Fruit fly (Drosophila melanogaster) whole organism, adult: ENCODE results near the gene mthl2.
A peak's percentile ranks its signal among the peaks of the same experiment; 100 is the strongest.

Experiments used
- CG11617 ChIP-seq: fragments of 200-800 bp; sonication (Bioruptor generic); optimal IDR thresholded peaks from 2 replicates; lab custom pipeline; 2017; ENCODE audit warnings: mild to moderate bottlenecking, missing biosample characterization, missing genetic modification reagents, missing genetic modification characterization
- CG12768 ChIP-seq: fragments of 200-800 bp; sonication (Bioruptor generic); optimal IDR thresholded peaks from 2 replicates; lab custom pipeline; 2017; ENCODE audit warnings: missing biosample characterization, missing genetic modification characterization, mild to moderate bottlenecking, moderate library complexity, missing genetic modification reagents
- CG14711 ChIP-seq: fragments of 200-800 bp; sonication (Bioruptor generic); optimal IDR thresholded peaks from 2 replicates; lab custom pipeline; 2018; ENCODE audit warnings: missing biosample characterization, mild to moderate bottlenecking, missing genetic modification characterization, moderate library complexity
- CG1620 ChIP-seq: fragments of 200-800 bp; sonication (Bioruptor generic); optimal IDR thresholded peaks from 2 replicates; lab custom pipeline; 2016; ENCODE audit warnings: missing biosample characterization, missing genetic modification characterization
- CG33017 ChIP-seq: fragments of 200-800 bp; sonication (Bioruptor generic); optimal IDR thresholded peaks from 2 replicates; lab custom pipeline; 2018; ENCODE audit warnings: missing biosample characterization, mild to moderate bottlenecking, missing genetic modification characterization, moderate library complexity
- CG5204 ChIP-seq: fragments of 200-800 bp; sonication (Bioruptor generic); optimal IDR thresholded peaks from 2 replicates; lab custom pipeline; 2016; ENCODE audit warnings: missing biosample characterization, missing genetic modification characterization
- CG7045 ChIP-seq: fragments of 200-800 bp; sonication (Bioruptor generic); optimal IDR thresholded peaks from 2 replicates; lab custom pipeline; 2017; ENCODE audit warnings: missing biosample characterization, mild to moderate bottlenecking, missing genetic modification characterization
- CG7101 ChIP-seq: fragments of 200-800 bp; sonication (Bioruptor generic); optimal IDR thresholded peaks from 2 replicates; lab custom pipeline; 2018; ENCODE audit warnings: missing biosample characterization, mild to moderate bottlenecking, missing genetic modification characterization, moderate library complexity
- Clk ChIP-seq: fragments of 200-800 bp; sonication (Bioruptor generic); optimal IDR thresholded peaks from 2 replicates; lab custom pipeline; 2017; ENCODE audit warnings: missing biosample characterization, missing genetic modification characterization
- Crg-1 ChIP-seq: fragments of 200-800 bp; sonication (Bioruptor generic); optimal IDR thresholded peaks from 2 replicates; lab custom pipeline; 2016; ENCODE audit warnings: missing biosample characterization, missing genetic modification characterization
- Hr96 ChIP-seq: fragments of 200-800 bp; sonication (Bioruptor generic); optimal IDR thresholded peaks from 2 replicates; lab custom pipeline; 2016; ENCODE audit warnings: missing biosample characterization, missing genetic modification characterization
- Mnt ChIP-seq: fragments of 200-800 bp; sonication (Bioruptor generic); optimal IDR thresholded peaks from 2 replicates; lab custom pipeline; 2016; ENCODE audit warnings: missing biosample characterization, mild to moderate bottlenecking, missing genetic modification characterization
- bab1 ChIP-seq: fragments of 200-800 bp; sonication (Bioruptor generic); optimal IDR thresholded peaks from 3 replicates; lab custom pipeline; 2019; ENCODE audit warnings: missing biosample characterization, mild to moderate bottlenecking, missing genetic modification characterization, moderate library complexity
- cic ChIP-seq: fragments of 200-800 bp; sonication (Bioruptor generic); optimal IDR thresholded peaks from 2 replicates; lab custom pipeline; 2017; ENCODE audit warnings: missing biosample characterization, mild to moderate bottlenecking, missing genetic modification characterization, moderate library complexity
- cnc ChIP-seq, 2 experiments: fragments of >200 bp; optimal IDR thresholded peaks; 2 replicates each; lab custom pipeline; 2017
- kay ChIP-seq: fragments of 200-800 bp; sonication (Bioruptor generic); peaks from one replicate; lab custom pipeline; 2016; ENCODE audit warnings: missing biosample characterization, missing genetic modification characterization, borderline replicate concordance
- ovo ChIP-seq: fragments of 200-800 bp; sonication (Bioruptor generic); optimal IDR thresholded peaks from 2 replicates; lab custom pipeline; 2016; ENCODE audit warnings: missing biosample characterization, missing genetic modification characterization
- pad ChIP-seq: fragments of 200-800 bp; sonication (Bioruptor generic); optimal IDR thresholded peaks from 3 replicates; lab custom pipeline; 2017; ENCODE audit warnings: missing biosample characterization, missing genetic modification characterization, mild to moderate bottlenecking, moderate library complexity, missing genetic modification reagents
- tj ChIP-seq: fragments of 200-800 bp; sonication (Bioruptor generic); optimal IDR thresholded peaks from 3 replicates; lab custom pipeline; 2017; ENCODE audit warnings: missing biosample characterization, mild to moderate bottlenecking, missing genetic modification characterization, moderate library complexity
- toe ChIP-seq: fragments of 200-800 bp; sonication (Bioruptor generic); optimal IDR thresholded peaks from 2 replicates; lab custom pipeline; 2016; ENCODE audit warnings: missing biosample characterization, missing genetic modification characterization

mthl2 gene

DNA sequence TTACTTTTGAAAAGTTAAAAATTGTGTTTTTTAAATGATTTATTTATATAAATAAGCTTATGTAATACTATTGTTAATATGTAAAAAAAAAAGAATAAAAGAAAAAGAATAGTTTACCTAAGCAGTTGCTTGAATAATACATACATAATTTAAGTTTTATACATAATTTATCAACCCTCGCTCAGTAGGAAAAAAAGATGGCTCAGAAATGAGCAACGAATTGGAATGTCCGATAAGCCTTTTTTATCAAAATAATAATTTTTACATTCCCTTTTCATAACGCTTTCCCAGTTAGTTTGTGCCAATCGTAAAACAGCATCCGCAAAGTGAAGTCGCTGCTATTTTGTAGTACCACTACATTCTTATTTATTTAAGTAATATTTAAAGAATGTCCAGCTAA lies at the start of gene mthl2:
TSS of gene mthl2 (plus strand) at position 301 of the 400 bp plus-strand sequence.
- no peak for TF ChIP-seq tj (GFP tag; lab: Kevin White, UChicago)
- TF ChIP-seq kay (GFP tag; lab: Kevin White, UChicago) = peak; percentile 14

DNA sequence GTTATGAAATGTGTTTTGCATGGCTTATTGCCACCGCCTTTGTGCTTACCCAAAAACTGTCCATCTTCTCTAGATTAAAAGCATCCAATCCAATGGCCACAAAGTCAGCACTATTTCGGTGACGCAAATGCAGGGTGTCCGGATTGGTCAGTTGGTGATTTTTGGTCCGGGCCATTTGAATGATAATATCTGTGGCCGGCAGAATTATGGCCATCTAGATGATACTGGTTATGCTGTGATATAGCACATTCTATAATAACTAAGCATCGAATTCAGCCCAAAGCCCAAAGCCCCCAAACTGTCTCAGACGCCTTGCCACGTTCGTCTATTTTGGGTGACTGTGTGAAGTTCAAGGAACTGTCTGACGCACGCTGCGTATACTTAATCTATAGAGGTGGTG lies 48.4 kb upstream of the mthl2 start:
- TF ChIP-seq Hr96 (GFP tag; lab: Kevin White, UChicago) (no peak), CG7045 (GFP tag; lab: Kevin White, UChicago) (no peak), bab1 (GFP tag; lab: Kevin White, UChicago) (no peak), cnc (optimal IDR thresholded peaks at IDR 0.05; lab: Kevin White, UChicago) (no peak), cic (GFP tag; lab: Kevin White, UChicago) (no peak), ovo (no peak), CG11617 (GFP tag; lab: Kevin White, UChicago) (no peak), CG1620 (GFP tag; lab: Kevin White, UChicago) (no peak), Crg-1 (GFP tag; lab: Kevin White, UChicago) (no peak), kay (GFP tag; lab: Kevin White, UChicago) (no peak), Clk (GFP tag; lab: Kevin White, UChicago) (no peak), CG5204 (GFP tag; lab: Kevin White, UChicago) (no peak), toe (no peak), tj (GFP tag; lab: Kevin White, UChicago) (no peak), CG33017 (tag; lab: Kevin White, UChicago) (no peak), CG12768 (GFP tag; lab: Kevin White, UChicago) (no peak), pad (no peak), Mnt (no peak)

DNA sequence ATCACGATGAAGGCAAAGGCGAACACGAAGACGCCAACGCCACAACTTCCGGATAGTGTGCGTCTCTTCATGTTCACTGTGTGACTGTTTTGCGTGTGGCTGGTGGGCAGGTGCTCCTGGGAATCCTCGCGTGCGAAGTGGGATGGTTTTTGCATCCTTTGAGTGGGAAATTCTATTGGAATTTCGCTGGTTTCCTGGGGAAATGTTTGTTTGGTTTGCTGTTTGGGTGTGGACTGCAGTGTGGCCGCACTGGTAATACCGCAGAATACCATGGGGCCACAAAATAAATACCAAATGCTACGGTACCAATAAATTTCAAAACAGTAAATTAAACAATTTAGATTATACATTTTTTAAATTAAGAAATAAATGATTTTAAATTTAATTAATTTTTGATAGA lies 43.2 kb upstream of the mthl2 start, which contains the start of gene sinu:
TSS of gene sinu (minus strand) at position 258 of the 400 bp plus-strand sequence.
- no peak for TF ChIP-seq tj (GFP tag; lab: Kevin White, UChicago)
- no peak for TF ChIP-seq kay (GFP tag; lab: Kevin White, UChicago)
- no peak for TF ChIP-seq CG1620 (GFP tag; lab: Kevin White, UChicago)
- TF ChIP-seq Clk (GFP tag; lab: Kevin White, UChicago) = no peak
- no peak for TF ChIP-seq CG7101 (tag; lab: Kevin White, UChicago)
- TF ChIP-seq Crg-1 (GFP tag; lab: Kevin White, UChicago) = no peak
- TF ChIP-seq cnc (optimal IDR thresholded peaks at IDR 0.05; lab: Kevin White, UChicago) = no peak
- TF ChIP-seq CG12768 (GFP tag; lab: Kevin White, UChicago) = no peak
- no peak for TF ChIP-seq CG14711 (tag; lab: Kevin White, UChicago)
- TF ChIP-seq toe = no peak
- TF ChIP-seq CG7045 (GFP tag; lab: Kevin White, UChicago) = no peak
- no peak for TF ChIP-seq cic (GFP tag; lab: Kevin White, UChicago)
- TF ChIP-seq Mnt = no peak
- no peak for TF ChIP-seq CG11617 (GFP tag; lab: Kevin White, UChicago)
- no peak for TF ChIP-seq Hr96 (GFP tag; lab: Kevin White, UChicago)
- no peak for TF ChIP-seq ovo
- no peak for TF ChIP-seq CG33017 (tag; lab: Kevin White, UChicago)

DNA sequence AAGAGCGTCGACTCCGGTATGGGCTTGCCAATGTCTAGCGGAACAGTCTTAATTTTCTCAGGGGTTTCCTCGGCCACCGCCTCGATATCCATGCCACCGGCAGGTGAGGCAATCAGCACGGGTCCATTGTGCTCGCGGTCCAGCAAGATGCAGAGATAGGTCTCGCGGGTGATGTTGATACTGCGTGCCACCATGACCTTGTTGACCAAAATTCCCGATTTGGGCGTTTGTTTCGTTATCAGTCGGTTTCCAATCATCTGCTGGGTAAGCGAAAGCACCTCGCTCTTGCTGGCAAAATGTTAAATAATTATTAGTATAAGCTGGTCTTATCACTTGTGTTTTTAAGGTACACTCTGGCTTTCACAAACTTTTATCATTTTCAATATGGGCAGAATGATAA lies 42.0 kb upstream of the mthl2 start:
- no peak for TF ChIP-seq toe
- peak; percentile 32 for TF ChIP-seq kay (GFP tag; lab: Kevin White, UChicago)

DNA sequence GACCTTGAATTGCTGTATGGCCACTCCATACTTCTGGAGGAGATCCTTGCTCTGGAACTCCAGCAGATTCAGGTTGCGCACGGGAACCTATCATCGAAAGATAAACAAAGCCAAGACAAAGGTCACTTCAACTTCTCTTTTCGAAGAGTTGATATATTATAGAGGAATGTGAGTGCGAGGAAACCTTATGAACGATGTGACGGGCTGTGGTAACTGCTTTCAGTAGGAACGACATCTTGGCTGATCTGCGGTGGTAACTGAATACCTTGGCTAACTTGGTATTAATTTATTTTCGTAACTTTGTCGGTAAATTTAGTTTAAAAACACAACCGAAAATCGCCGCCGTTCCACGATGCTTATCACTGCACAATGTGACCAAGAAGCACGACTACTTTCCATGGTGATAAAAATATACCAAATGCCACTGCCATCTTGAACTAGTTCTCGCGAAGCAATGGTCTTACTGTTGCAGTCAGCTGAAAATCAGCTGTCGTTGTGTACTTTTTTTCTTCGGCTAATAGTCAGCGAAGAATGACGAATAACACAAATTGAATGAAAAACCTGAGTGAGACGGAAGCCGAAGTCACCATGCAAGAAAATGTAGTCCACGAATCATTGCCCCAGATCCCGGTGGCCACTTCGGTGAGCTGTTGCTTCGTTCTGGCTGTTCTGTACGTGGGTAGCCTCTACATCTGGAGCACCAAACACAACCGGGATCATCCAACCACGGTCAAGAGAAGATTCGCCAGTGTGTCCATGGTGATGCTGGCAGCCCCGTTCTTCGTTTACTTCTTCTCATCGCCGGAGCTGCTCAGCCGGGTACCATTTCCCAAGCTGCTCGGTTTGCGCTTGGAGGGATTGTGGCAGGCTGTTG lies 41.0 kb upstream of the mthl2 start, which contains the start of the genes ScsbetaG and Sras:
TSS of gene ScsbetaG (minus strand) at position 383 of the 874 bp plus-strand sequence.
TSS of gene Sras (plus strand) at position 466 of the 874 bp plus-strand sequence.
- TF ChIP-seq pad (no peak), Clk (GFP tag; lab: Kevin White, UChicago) (no peak), Crg-1 (GFP tag; lab: Kevin White, UChicago) (no peak), CG7045 (GFP tag; lab: Kevin White, UChicago) (no peak), cic (GFP tag; lab: Kevin White, UChicago) (no peak), CG7101 (tag; lab: Kevin White, UChicago) (no peak), CG33017 (tag; lab: Kevin White, UChicago) (no peak), CG5204 (GFP tag; lab: Kevin White, UChicago) (no peak), toe (no peak), Hr96 (GFP tag; lab: Kevin White, UChicago) (no peak), tj (GFP tag; lab: Kevin White, UChicago) (peak; percentile 8), bab1 (GFP tag; lab: Kevin White, UChicago) (peak; percentile 74), kay (GFP tag; lab: Kevin White, UChicago) (peak; percentile 25)

DNA sequence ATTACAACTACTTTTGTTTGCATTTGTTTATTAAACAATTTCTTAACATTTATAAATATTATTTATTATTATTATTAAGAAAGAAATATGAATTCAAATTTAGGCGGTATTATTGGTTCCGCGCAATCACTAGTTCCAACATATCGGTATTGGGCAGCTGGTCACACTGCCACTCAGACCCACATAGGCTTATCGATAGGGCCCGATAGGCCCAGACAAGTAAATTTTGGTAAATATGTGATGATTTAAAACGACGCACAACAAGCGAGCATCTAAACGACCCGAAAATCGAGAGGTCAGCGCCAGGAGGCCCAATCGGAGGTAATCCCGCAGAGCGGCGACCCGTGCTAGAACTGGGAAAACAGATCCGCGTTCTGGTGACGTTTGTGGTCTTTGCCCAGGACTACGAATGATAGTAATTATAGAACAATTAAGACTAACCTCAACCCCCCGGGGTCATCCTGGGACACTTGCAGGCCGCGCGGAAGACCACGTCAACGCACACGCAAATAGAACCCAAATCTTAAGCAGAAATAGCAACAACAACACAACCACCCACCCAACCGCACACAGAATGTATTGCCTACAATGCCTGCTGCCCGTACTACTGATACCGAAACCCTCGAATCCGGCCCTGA lies 39.4 kb upstream of the mthl2 start, which contains the start of gene bc10:
TSS of gene bc10 (plus strand) at position 181 of the 638 bp plus-strand sequence.
- TF ChIP-seq CG7101 (tag; lab: Kevin White, UChicago) (no peak), CG12768 (GFP tag; lab: Kevin White, UChicago) (no peak), toe (no peak), bab1 (GFP tag; lab: Kevin White, UChicago) (no peak), tj (GFP tag; lab: Kevin White, UChicago) (no peak), CG14711 (tag; lab: Kevin White, UChicago) (no peak), ovo (no peak), Crg-1 (GFP tag; lab: Kevin White, UChicago) (no peak), CG33017 (tag; lab: Kevin White, UChicago) (no peak), Clk (GFP tag; lab: Kevin White, UChicago) (no peak), CG11617 (GFP tag; lab: Kevin White, UChicago) (no peak), CG5204 (GFP tag; lab: Kevin White, UChicago) (no peak), Hr96 (GFP tag; lab: Kevin White, UChicago) (no peak)
